Worm (Caenorhabditis elegans) whole organism, mixed stage, embryonic: ENCODE data around the gene srx-56.

Experiments
- M03D4.4 ChIP-seq: sonication (generic microtip); optimal IDR thresholded peaks from 2 replicates; lab custom pipeline; 2017; ENCODE audit warnings: mild to moderate bottlenecking, missing genetic modification characterization, missing compliant biosample characterization
- bed-3 ChIP-seq: fragments of 200-800 bp; sonication (Bioruptor generic); optimal IDR thresholded peaks from 3 replicates; lab custom pipeline; 2018; ENCODE audit warnings: mild to moderate bottlenecking, missing genetic modification characterization, moderate library complexity, missing compliant biosample characterization
- blmp-1 ChIP-seq: fragments of 150-350 bp; optimal IDR thresholded peaks from 2 replicates; lab custom pipeline; 2014; ENCODE audit warnings: missing biosample characterization, missing genetic modification characterization
- ceh-39 ChIP-seq: fragments of 150-350 bp; optimal IDR thresholded peaks from 2 replicates; lab custom pipeline; 2014; ENCODE audit warnings: missing biosample characterization, missing genetic modification characterization
- ceh-43 ChIP-seq: fragments of 200-800 bp; sonication (Bioruptor generic); optimal IDR thresholded peaks from 2 replicates; lab custom pipeline; 2018; ENCODE audit warnings: mild to moderate bottlenecking, missing genetic modification characterization, moderate library complexity, missing compliant biosample characterization
- ceh-83 ChIP-seq: fragments of 200-800 bp; sonication (Bioruptor generic); optimal IDR thresholded peaks from 2 replicates; lab custom pipeline; 2018; ENCODE audit warnings: mild to moderate bottlenecking, missing genetic modification characterization, missing compliant biosample characterization
- ces-1 ChIP-seq: fragments of 150-350 bp; optimal IDR thresholded peaks from 2 replicates; lab custom pipeline; 2014; ENCODE audit warnings: missing biosample characterization, missing genetic modification reagents, missing genetic modification characterization
- cnd-1 ChIP-seq: fragments of 200-800 bp; sonication (Bioruptor generic); optimal IDR thresholded peaks from 2 replicates; lab custom pipeline; 2018; ENCODE audit warnings: mild to moderate bottlenecking, missing genetic modification characterization, missing compliant biosample characterization
- drap-1 ChIP-seq: fragments of 200-800 bp; sonication (Bioruptor generic); optimal IDR thresholded peaks from 3 replicates; lab custom pipeline; 2018; ENCODE audit warnings: mild to moderate bottlenecking, missing genetic modification characterization, missing compliant biosample characterization
- elt-1 ChIP-seq: sonication (generic microtip); optimal IDR thresholded peaks from 2 replicates; lab custom pipeline; 2017; ENCODE audit warnings: missing genetic modification characterization, mild to moderate bottlenecking, missing compliant biosample characterization, antibody characterized with exemption, moderate library complexity, borderline replicate concordance; ENCODE audit not compliant: insufficient read depth
- elt-3 ChIP-seq: fragments of 150-350 bp; optimal IDR thresholded peaks from 2 replicates; lab custom pipeline; 2014; ENCODE audit warnings: missing biosample characterization, missing genetic modification characterization
- flh-1 ChIP-seq: fragments of 200-800 bp; sonication (Bioruptor generic); optimal IDR thresholded peaks from 2 replicates; lab custom pipeline; 2018; ENCODE audit warnings: mild to moderate bottlenecking, missing genetic modification characterization, moderate library complexity, missing compliant biosample characterization
- ham-2 ChIP-seq: fragments of 200-800 bp; sonication (Bioruptor generic); optimal IDR thresholded peaks from 2 replicates; lab custom pipeline; 2018; ENCODE audit warnings: mild to moderate bottlenecking, missing genetic modification characterization, missing compliant biosample characterization
- hlh-1 ChIP-seq: fragments of 150-350 bp; optimal IDR thresholded peaks from 2 replicates; lab custom pipeline; 2014; ENCODE audit warnings: missing biosample characterization, missing genetic modification reagents, missing genetic modification characterization
- lin-13 ChIP-seq: fragments of 150-350 bp; optimal IDR thresholded peaks from 2 replicates; lab custom pipeline; 2014; ENCODE audit warnings: missing biosample characterization, missing genetic modification characterization
- lin-32 ChIP-seq: fragments of 200-800 bp; sonication (Bioruptor generic); optimal IDR thresholded peaks from 2 replicates; lab custom pipeline; 2018; ENCODE audit warnings: mild to moderate bottlenecking, missing genetic modification characterization, missing compliant biosample characterization
- lsy-2 ChIP-seq: fragments of 150-350 bp; optimal IDR thresholded peaks from 2 replicates; lab custom pipeline; 2014; ENCODE audit warnings: missing biosample characterization, missing genetic modification characterization
- mab-5 ChIP-seq: fragments of 150-350 bp; optimal IDR thresholded peaks from 2 replicates; lab custom pipeline; 2014; ENCODE audit warnings: missing biosample characterization, missing genetic modification characterization
- mep-1 ChIP-seq: fragments of 150-350 bp; optimal IDR thresholded peaks from 2 replicates; lab custom pipeline; 2017; ENCODE audit warnings: missing biosample characterization, missing genetic modification reagents, missing genetic modification characterization, inconsistent platforms
- mls-2 ChIP-seq: sonication (generic microtip); optimal IDR thresholded peaks from 2 replicates; lab custom pipeline; 2016; ENCODE audit warnings: mild to moderate bottlenecking, missing genetic modification characterization, moderate library complexity, missing compliant biosample characterization
- nhr-12 ChIP-seq: fragments of 150-350 bp; optimal IDR thresholded peaks from 2 replicates; lab custom pipeline; 2014; ENCODE audit warnings: missing biosample characterization, missing genetic modification characterization
- nhr-2 ChIP-seq: fragments of 150-350 bp; optimal IDR thresholded peaks from 2 replicates; lab custom pipeline; 2014; ENCODE audit warnings: missing biosample characterization, missing genetic modification characterization
- nhr-237 ChIP-seq: fragments of 150-350 bp; optimal IDR thresholded peaks from 2 replicates; lab custom pipeline; 2014; ENCODE audit warnings: missing biosample characterization, missing genetic modification characterization
- nhr-28 ChIP-seq: fragments of 150-350 bp; optimal IDR thresholded peaks from 2 replicates; lab custom pipeline; 2014; ENCODE audit warnings: missing biosample characterization, missing genetic modification characterization
- nhr-76 ChIP-seq: sonication (generic microtip); optimal IDR thresholded peaks from 2 replicates; lab custom pipeline; 2017; ENCODE audit warnings: missing biosample characterization, missing genetic modification characterization
- sem-2 ChIP-seq: fragments of 200-800 bp; sonication (Bioruptor generic); optimal IDR thresholded peaks from 2 replicates; lab custom pipeline; 2018; ENCODE audit warnings: mild to moderate bottlenecking, missing genetic modification characterization, missing compliant biosample characterization
- snpc-4 ChIP-seq: fragments of 150-350 bp; optimal IDR thresholded peaks from 2 replicates; lab custom pipeline; 2014; ENCODE audit warnings: missing biosample characterization, missing genetic modification characterization
- sptf-1 ChIP-seq: sonication (generic microtip); optimal IDR thresholded peaks from 2 replicates; lab custom pipeline; 2017; ENCODE audit warnings: mild to moderate bottlenecking, missing genetic modification characterization, moderate library complexity, missing compliant biosample characterization
- unc-120 ChIP-seq: sonication (generic microtip); optimal IDR thresholded peaks from 2 replicates; lab custom pipeline; 2017; ENCODE audit warnings: missing genetic modification characterization, missing compliant biosample characterization; ENCODE audit not compliant: poor library complexity, severe bottlenecking
- unc-62 ChIP-seq: fragments of 150-350 bp; optimal IDR thresholded peaks from 2 replicates; lab custom pipeline; 2014; ENCODE audit warnings: missing biosample characterization, missing genetic modification reagents, missing genetic modification characterization
- zip-8 ChIP-seq: fragments of 150-350 bp; optimal IDR thresholded peaks from 2 replicates; lab custom pipeline; 2014; ENCODE audit warnings: missing biosample characterization, missing genetic modification characterization
- ztf-11 ChIP-seq: fragments of 150-350 bp; optimal IDR thresholded peaks from 2 replicates; lab custom pipeline; 2014; ENCODE audit warnings: missing biosample characterization, missing genetic modification characterization

Gene srx-56

DNA sequence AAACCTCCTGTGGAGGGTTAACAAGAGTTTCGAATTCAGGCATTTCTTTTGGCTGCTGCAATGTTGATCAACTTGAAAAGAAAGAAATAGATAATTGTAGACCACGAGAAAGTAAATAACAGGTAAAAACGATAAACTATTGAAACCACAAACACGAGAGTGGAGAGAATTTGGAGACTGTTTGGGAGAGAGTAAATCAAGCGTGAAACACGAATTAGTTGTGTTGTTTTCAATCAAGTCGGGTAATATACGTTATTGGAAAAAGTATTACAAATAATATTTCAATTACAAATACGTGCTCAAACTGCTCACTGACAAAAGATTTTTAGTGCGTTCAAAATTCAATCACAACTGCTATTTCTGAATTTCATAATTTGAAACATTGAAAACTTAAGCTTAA lies 6.8 kb downstream of the srx-56 start, which contains the start of gene C03G6.17:
C03G6.17 (minus strand) TSS at position 101 of the 400 bp plus-strand sequence.
- TF ChIP-seq ham-2 (GFP tag; lab: Kevin White, UChicago) = no peak
- TF ChIP-seq sem-2 (GFP tag; lab: Kevin White, UChicago) = no peak
- no peak for TF ChIP-seq sptf-1 (tag; lab: Kevin White, UChicago)
- no peak for TF ChIP-seq cnd-1 (tag; lab: Kevin White, UChicago)
- no peak for TF ChIP-seq nhr-2 (tag; lab: Kevin White, UChicago)
- TF ChIP-seq flh-1 (GFP tag; lab: Kevin White, UChicago) = no peak
- no peak for TF ChIP-seq lsy-2 (tag; lab: Kevin White, UChicago)
- TF ChIP-seq ztf-11 (tag; lab: Kevin White, UChicago) = no peak
- no peak for TF ChIP-seq mls-2 (tag; lab: Kevin White, UChicago)
- TF ChIP-seq zip-8 (tag; lab: Kevin White, UChicago) = no peak
- no peak for TF ChIP-seq ceh-83
- TF ChIP-seq mab-5 (tag; lab: Kevin White, UChicago) = no peak
- no peak for TF ChIP-seq nhr-76 (tag; lab: Kevin White, UChicago)
- no peak for TF ChIP-seq hlh-1 (tag; lab: Kevin White, UChicago)
- TF ChIP-seq mep-1 (tag; lab: Kevin White, UChicago) = no peak
- TF ChIP-seq lin-13 (tag; lab: Kevin White, UChicago) = no peak

- TF ChIP-seq lin-32 (GFP tag; lab: Kevin White, UChicago) = no peak
These were observed 11.9 kb downstream of the srx-56 start, which contains the start of gene srp-6 for ce11 chrV:7386052-7386573. srp-6 (minus strand) TSS chrV:7386102.

ce11 chrV:7387755-7388154 lies 13.6 kb downstream of the srx-56 start, which contains the start of gene C02H6.3:
C02H6.3 (minus strand) TSS chrV:7387855.
- TF ChIP-seq nhr-2 (tag; lab: Kevin White, UChicago) (no peak), unc-62 (GFP tag; lab: Kevin White, UChicago) (no peak), elt-3 (no peak), unc-120 (tag; lab: Kevin White, UChicago) (no peak), nhr-237 (tag; lab: Kevin White, UChicago) (no peak), cnd-1 (tag; lab: Kevin White, UChicago) (no peak), blmp-1 (tag; lab: Kevin White, UChicago) (no peak)

DNA sequence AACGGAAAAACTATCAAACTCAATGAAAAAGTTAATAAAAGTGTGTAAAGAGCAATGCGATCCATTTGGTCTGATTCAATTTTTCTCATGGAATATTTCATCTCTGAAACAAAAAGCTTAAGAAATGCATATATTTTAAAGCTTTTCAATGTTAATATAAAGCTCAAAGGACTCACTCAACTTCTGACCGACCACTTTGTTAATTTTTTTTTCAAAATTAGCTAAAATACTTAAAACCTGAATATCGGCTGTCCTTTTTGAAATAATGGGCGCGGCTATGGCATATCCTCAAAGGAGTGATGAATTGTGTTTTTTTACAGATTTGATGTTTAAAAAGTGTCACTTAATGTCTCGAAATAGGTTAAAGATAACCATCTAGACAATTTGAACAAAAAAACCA lies 15.6 kb downstream of the srx-56 start, which contains the start of gene C02H6.1:
C02H6.1 (minus strand) TSS at position 101 of the 400 bp plus-strand sequence.
- TF ChIP-seq ceh-43 (GFP tag; lab: Kevin White, UChicago) (no peak), ham-2 (GFP tag; lab: Kevin White, UChicago) (no peak), ztf-11 (tag; lab: Kevin White, UChicago) (no peak), unc-120 (tag; lab: Kevin White, UChicago) (no peak), M03D4.4 (tag; lab: Kevin White, UChicago) (no peak), blmp-1 (tag; lab: Kevin White, UChicago) (no peak), nhr-2 (tag; lab: Kevin White, UChicago) (no peak), nhr-12 (tag; lab: Kevin White, UChicago) (no peak), sem-2 (GFP tag; lab: Kevin White, UChicago) (no peak), bed-3 (GFP tag; lab: Kevin White, UChicago) (no peak), mab-5 (tag; lab: Kevin White, UChicago) (no peak), elt-1 (tag; lab: Kevin White, UChicago) (no peak), elt-3 (no peak), nhr-76 (tag; lab: Kevin White, UChicago) (no peak)

DNA sequence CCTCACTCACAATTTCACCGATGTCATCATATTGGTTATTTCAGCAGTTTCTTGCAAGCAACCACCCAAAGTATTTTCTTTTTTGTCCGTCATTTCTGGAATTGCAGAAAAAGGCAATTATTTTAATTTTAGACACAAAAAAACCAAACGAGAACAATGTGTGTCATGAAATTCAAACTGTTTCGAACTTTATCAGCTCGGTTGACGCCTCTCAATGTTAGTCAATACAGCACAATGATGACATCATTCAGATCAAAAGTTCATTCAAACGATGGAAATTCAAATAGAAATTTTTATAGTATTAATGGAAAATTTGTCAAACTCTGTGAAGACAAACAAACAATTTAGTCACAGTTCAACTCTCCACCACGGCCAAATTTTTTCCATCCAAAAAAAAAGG lies 17.7 kb downstream of the srx-56 start, which contains the start of gene fbxa-105:
fbxa-105 (minus strand) TSS at position 97 of the 400 bp plus-strand sequence.
- TF ChIP-seq lsy-2 (tag; lab: Kevin White, UChicago) (no peak), mls-2 (tag; lab: Kevin White, UChicago) (no peak), nhr-76 (tag; lab: Kevin White, UChicago) (no peak), ceh-43 (GFP tag; lab: Kevin White, UChicago) (no peak), drap-1 (GFP tag; lab: Kevin White, UChicago) (no peak), snpc-4 (no peak), ztf-11 (tag; lab: Kevin White, UChicago) (no peak), mep-1 (tag; lab: Kevin White, UChicago) (no peak), ceh-39 (tag; lab: Kevin White, UChicago) (no peak), nhr-28 (tag; lab: Kevin White, UChicago) (no peak), ham-2 (GFP tag; lab: Kevin White, UChicago) (no peak), mab-5 (tag; lab: Kevin White, UChicago) (no peak), unc-120 (tag; lab: Kevin White, UChicago) (no peak), elt-3 (no peak), ces-1 (no peak), M03D4.4 (tag; lab: Kevin White, UChicago) (no peak)
